Worm (Caenorhabditis elegans): ENCODE results near the gene F20B6.10.

F20B6.10 gene

ce11 chrX:4216894-4217293 lies at the start of gene F20B6.10, which contains the start of gene hpk-1:
TSS of gene F20B6.10 (minus strand) at chrX:4217196.
TSS of gene hpk-1 (minus strand) at chrX:4217290.
- no peak for TF ChIP-seq skn-1 (tag; optimal IDR thresholded peaks at IDR 0.05)

- TF ChIP-seq nhr-129 (tag; optimal IDR thresholded peaks at IDR 0.05) = peak; percentile 53
- TF ChIP-seq lsy-2 (tag; optimal IDR thresholded peaks at IDR 0.05) = peak in 1 of 2 experiments; percentile 5
- no peak for TF ChIP-seq alr-1 (tag; optimal IDR thresholded peaks at IDR 0.05)
- TF ChIP-seq peb-1 (tag; optimal IDR thresholded peaks at IDR 0.05) = no peak
- no peak for TF ChIP-seq nhr-237 (tag; optimal IDR thresholded peaks at IDR 0.05)
- peak; percentile 35 for TF ChIP-seq sma-9 (GFP tag; optimal IDR thresholded peaks at IDR 0.05)
- TF ChIP-seq sma-9 (tag; optimal IDR thresholded peaks at IDR 0.05) = no peak
- no peak for TF ChIP-seq nhr-12 (tag; optimal IDR thresholded peaks at IDR 0.05)
- no peak for TF ChIP-seq lin-39 (tag; optimal IDR thresholded peaks at IDR 0.05)
Measured at ce11 chrX:4266178-4266931, 49.4 kb upstream of the F20B6.10 start.

- TF ChIP-seq fos-1 (tag; optimal IDR thresholded peaks at IDR 0.05) = peak; percentile 43
- no peak for TF ChIP-seq nhr-237 (tag; optimal IDR thresholded peaks at IDR 0.05)
- TF ChIP-seq F13H6.1 (tag; optimal IDR thresholded peaks at IDR 0.05) = peak; percentile 70
- no peak for TF ChIP-seq nhr-11 (tag; optimal IDR thresholded peaks at IDR 0.05)
- TF ChIP-seq sma-9 (GFP tag; optimal IDR thresholded peaks at IDR 0.05) = peak; percentile 72
- TF ChIP-seq sma-9 (tag; optimal IDR thresholded peaks at IDR 0.05) = no peak
- no peak for TF ChIP-seq zag-1 (tag; optimal IDR thresholded peaks at IDR 0.05)
- peak; percentile 62 for TF ChIP-seq unc-55 (GFP tag; optimal IDR thresholded peaks at IDR 0.05)
- TF ChIP-seq aly-2 (tag; optimal IDR thresholded peaks at IDR 0.05) = no peak
- peak; percentile 64 for TF ChIP-seq nhr-25 (tag; optimal IDR thresholded peaks at IDR 0.05)
- TF ChIP-seq ztf-4 (tag; optimal IDR thresholded peaks at IDR 0.05) = no peak
- peak; percentile 29 for TF ChIP-seq sem-4 (tag; optimal IDR thresholded peaks at IDR 0.05)
- peak; percentile 24 for TF ChIP-seq sma-3 (GFP tag; optimal IDR thresholded peaks at IDR 0.05)
- no peak for TF ChIP-seq nhr-10 (tag; optimal IDR thresholded peaks at IDR 0.05)
- TF ChIP-seq blmp-1 (tag; optimal IDR thresholded peaks at IDR 0.05; ENCODE audit: insufficient read depth) = peak; percentile 57
- peak; percentile 4 for TF ChIP-seq ama-1 (optimal IDR thresholded peaks at IDR 0.05)
- no peak for TF ChIP-seq unc-39 (tag; optimal IDR thresholded peaks at IDR 0.05)
- no peak for TF ChIP-seq mbf-1 (tag; optimal IDR thresholded peaks at IDR 0.05)
- TF ChIP-seq nhr-129 (tag; optimal IDR thresholded peaks at IDR 0.05) = peak; percentile 82
- peak in 1 of 2 experiments; percentile 10 for TF ChIP-seq lsy-2 (tag; optimal IDR thresholded peaks at IDR 0.05)
- no peak for TF ChIP-seq ztf-11 (tag; optimal IDR thresholded peaks at IDR 0.05)
- TF ChIP-seq C34F6.9 (tag; optimal IDR thresholded peaks at IDR 0.05) = peak; percentile 67
- no peak for TF ChIP-seq alr-1 (tag; optimal IDR thresholded peaks at IDR 0.05)
- no peak for TF ChIP-seq peb-1 (tag; optimal IDR thresholded peaks at IDR 0.05)
- no peak for TF ChIP-seq lin-13 (GFP tag; optimal IDR thresholded peaks at IDR 0.05)
- TF ChIP-seq crh-2 (tag; optimal IDR thresholded peaks at IDR 0.05) = peak; percentile 30
- TF ChIP-seq nhr-21 (tag; optimal IDR thresholded peaks at IDR 0.05) = no peak
Measured at ce11 chrX:4265283-4265907, 48.4 kb upstream of the F20B6.10 start, which contains the start of gene coel-1. TSS of gene coel-1 (plus strand) at chrX:4265663.

DNA sequence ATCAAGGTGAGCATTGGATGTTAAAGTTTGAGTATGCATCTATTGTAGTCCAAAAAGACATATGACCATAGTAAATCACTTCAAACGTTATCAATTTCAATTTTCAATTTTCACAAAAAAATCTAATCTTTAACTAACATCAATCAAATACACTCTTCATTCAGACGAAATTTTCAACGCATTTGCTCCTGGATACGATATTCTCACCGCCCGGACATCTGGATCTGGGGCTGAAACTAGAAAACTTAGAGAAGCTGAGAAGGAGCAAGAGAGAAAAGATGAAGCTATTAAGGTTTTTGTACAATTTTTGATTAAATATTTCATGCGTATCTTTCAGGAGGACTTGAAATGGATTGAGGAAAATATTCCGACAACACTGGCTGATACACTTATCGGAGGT lies 46.8 kb upstream of the F20B6.10 start:
- TF ChIP-seq nhr-10 (tag; optimal IDR thresholded peaks at IDR 0.05) (no peak), ceh-82 (tag; optimal IDR thresholded peaks at IDR 0.05) (no peak), elt-1 (tag; optimal IDR thresholded peaks at IDR 0.05) (no peak), sma-9 (GFP tag; optimal IDR thresholded peaks at IDR 0.05) (no peak), sma-9 (tag; optimal IDR thresholded peaks at IDR 0.05) (no peak), ZK546.5 (tag; optimal IDR thresholded peaks at IDR 0.05) (no peak), nhr-11 (tag; optimal IDR thresholded peaks at IDR 0.05) (no peak), blmp-1 (tag; optimal IDR thresholded peaks at IDR 0.05; ENCODE audit: insufficient read depth) (no peak), nhr-21 (tag; optimal IDR thresholded peaks at IDR 0.05) (no peak), fos-1 (tag; optimal IDR thresholded peaks at IDR 0.05) (no peak), ztf-1 (GFP tag; conservative IDR thresholded peaks at IDR 0.05) (no peak), zag-1 (tag; optimal IDR thresholded peaks at IDR 0.05) (no peak), sem-4 (tag; optimal IDR thresholded peaks at IDR 0.05) (no peak)
